Worm (Caenorhabditis elegans): ENCODE results near the gene srw-4.

The srw-4 gene

DNA sequence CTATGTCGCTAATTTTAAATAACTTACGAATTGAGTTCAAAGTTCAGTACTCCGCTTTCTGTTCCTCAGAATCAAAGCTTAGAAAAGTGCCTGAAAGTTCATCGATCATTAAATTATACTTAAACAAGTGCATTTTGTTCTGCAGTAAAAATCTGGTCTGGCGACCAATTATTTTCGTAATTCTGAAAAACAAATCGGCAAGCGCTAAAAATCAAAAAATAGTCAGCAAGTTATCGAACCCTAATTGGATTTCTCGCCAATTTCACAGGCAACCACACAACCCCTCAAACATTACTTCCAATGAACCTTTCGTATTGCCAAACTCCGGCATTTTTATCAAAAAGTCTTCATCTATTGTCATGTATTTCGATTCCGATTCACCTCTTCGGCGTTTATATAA, 25.5 kb downstream of the srw-4 start, which contains the start of gene srh-272:
TSS of gene srh-272 (plus strand) at position 301 of the 400 bp plus-strand sequence.
- TF ChIP-seq fkh-10 (GFP tag; optimal IDR thresholded peaks at IDR 0.05) (no peak), elt-4 (tag; optimal IDR thresholded peaks at IDR 0.05) (no peak), dve-1 (tag; optimal IDR thresholded peaks at IDR 0.05) (no peak), madf-2 (tag; optimal IDR thresholded peaks at IDR 0.05) (no peak), hlh-30 (tag; optimal IDR thresholded peaks at IDR 0.05; ENCODE audit: insufficient read depth) (no peak), ttx-3 (tag; optimal IDR thresholded peaks at IDR 0.05) (no peak), pat-9 (tag; optimal IDR thresholded peaks at IDR 0.05) (no peak), odd-2 (tag; optimal IDR thresholded peaks at IDR 0.05) (no peak), ceh-45 (GFP tag; IDR thresholded peaks at IDR 0.05) (no peak), fkh-6 (tag; optimal IDR thresholded peaks at IDR 0.05) (no peak), ceh-19 (GFP tag; optimal IDR thresholded peaks at IDR 0.05) (no peak), ref-2 (tag; optimal IDR thresholded peaks at IDR 0.05) (no peak), ceh-24 (tag; optimal IDR thresholded peaks at IDR 0.05) (no peak), pax-1 (tag; optimal IDR thresholded peaks at IDR 0.05) (no peak)

DNA sequence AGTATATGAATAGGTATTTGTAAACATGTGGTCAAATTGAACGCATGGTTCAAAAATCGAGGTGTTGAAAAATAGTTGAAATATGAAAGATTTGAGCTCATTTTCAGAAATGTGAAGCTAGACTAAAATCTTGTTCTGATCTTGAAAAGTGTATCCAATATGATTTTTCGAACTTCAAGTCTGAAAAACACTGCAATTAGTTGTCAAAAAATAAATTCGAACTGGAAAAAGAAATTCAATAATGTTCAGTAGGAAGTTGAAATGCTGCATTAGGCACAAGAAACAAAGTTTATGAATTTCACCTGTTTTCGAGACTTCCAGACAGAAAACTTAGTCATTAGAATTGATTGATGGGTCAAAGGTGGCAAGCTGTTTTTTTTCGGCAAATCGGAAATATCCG, 27.1 kb downstream of the srw-4 start, which contains the start of gene srh-270:
TSS of gene srh-270 (minus strand) at position 101 of the 400 bp plus-strand sequence.
- TF ChIP-seq unc-86 (tag; optimal IDR thresholded peaks at IDR 0.05): no peak
- no peak for TF ChIP-seq ceh-34 (tag; optimal IDR thresholded peaks at IDR 0.05)
- no peak for TF ChIP-seq ama-1 (optimal IDR thresholded peaks at IDR 0.05)
- TF ChIP-seq sox-2 (GFP tag; IDR thresholded peaks at IDR 0.05): no peak
- no peak for TF ChIP-seq hlh-8 (tag; optimal IDR thresholded peaks at IDR 0.05)
- TF ChIP-seq hlh-13 (GFP tag; optimal IDR thresholded peaks at IDR 0.05): no peak
- no peak for TF ChIP-seq zip-5 (tag; optimal IDR thresholded peaks at IDR 0.05)
- TF ChIP-seq ceh-24 (tag; optimal IDR thresholded peaks at IDR 0.05): no peak
- TF ChIP-seq che-1 (tag; optimal IDR thresholded peaks at IDR 0.05): no peak
- TF ChIP-seq fkh-10 (GFP tag; optimal IDR thresholded peaks at IDR 0.05): no peak

DNA sequence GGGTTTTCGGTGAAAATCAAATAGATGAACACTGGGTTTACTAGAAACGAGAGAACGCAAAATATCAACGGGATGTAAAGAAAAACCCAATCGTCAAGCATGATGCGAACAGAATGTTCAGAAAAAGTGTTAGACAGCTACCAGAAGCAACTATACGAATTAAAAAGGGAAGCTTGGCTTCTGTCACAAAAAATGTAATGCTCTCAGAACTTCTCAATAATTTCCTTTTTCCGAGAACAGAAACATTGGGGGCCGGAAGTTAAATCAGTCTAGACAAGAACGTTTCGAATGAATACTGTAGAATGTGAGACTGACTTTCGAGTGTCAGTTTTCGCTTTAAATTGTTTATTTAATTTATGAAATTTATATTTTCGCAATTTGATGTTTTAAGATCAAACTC, 28.8 kb downstream of the srw-4 start, which contains the start of gene srj-54:
TSS of gene srj-54 (minus strand) at position 101 of the 400 bp plus-strand sequence.
- TF ChIP-seq ref-2 (tag; optimal IDR thresholded peaks at IDR 0.05) (no peak), lim-6 (tag; optimal IDR thresholded peaks at IDR 0.05) (no peak), ceh-31 (tag; optimal IDR thresholded peaks at IDR 0.05) (no peak), odd-2 (tag; optimal IDR thresholded peaks at IDR 0.05) (no peak), ceh-22 (tag; optimal IDR thresholded peaks at IDR 0.05) (no peak), C08G9.2 (tag; optimal IDR thresholded peaks at IDR 0.05) (no peak), sox-2 (GFP tag; IDR thresholded peaks at IDR 0.05) (no peak), ceh-9 (tag; optimal IDR thresholded peaks at IDR 0.05) (no peak)

DNA sequence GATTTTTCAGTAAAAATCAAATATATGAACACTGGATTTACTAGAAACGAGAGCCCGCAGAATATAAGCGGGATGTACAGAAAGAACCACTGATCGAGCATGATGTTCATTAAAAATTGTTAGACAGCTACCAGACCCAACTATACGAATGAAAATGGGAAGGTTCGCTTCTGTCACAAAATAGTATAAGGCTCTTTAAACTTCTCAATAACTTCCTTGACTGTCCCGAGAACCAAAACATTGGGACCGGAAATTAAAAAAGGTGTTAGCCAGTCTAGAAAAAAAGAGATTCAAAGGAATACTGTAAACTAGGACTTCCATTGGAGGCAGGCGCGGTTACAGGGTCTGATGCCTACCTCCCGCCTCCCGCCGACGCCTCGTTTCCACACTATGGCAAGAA, 30.7 kb downstream of the srw-4 start, which contains the start of gene srj-55:
TSS of gene srj-55 (minus strand) at position 101 of the 400 bp plus-strand sequence.
- TF ChIP-seq zip-5 (tag; optimal IDR thresholded peaks at IDR 0.05): no peak
- no peak for TF ChIP-seq nhr-232 (tag; optimal IDR thresholded peaks at IDR 0.05)
- TF ChIP-seq pax-1 (tag; optimal IDR thresholded peaks at IDR 0.05): no peak
- TF ChIP-seq elt-4 (tag; optimal IDR thresholded peaks at IDR 0.05): no peak
- no peak for TF ChIP-seq dve-1 (tag; optimal IDR thresholded peaks at IDR 0.05)
- TF ChIP-seq ceh-45 (GFP tag; IDR thresholded peaks at IDR 0.05): no peak
- TF ChIP-seq Y22D7AL.16 (tag; optimal IDR thresholded peaks at IDR 0.05): no peak
- no peak for TF ChIP-seq ahr-1 (tag; optimal IDR thresholded peaks at IDR 0.05)
- no peak for TF ChIP-seq ceh-2 (tag; optimal IDR thresholded peaks at IDR 0.05)
- TF ChIP-seq unc-42 (tag; optimal IDR thresholded peaks at IDR 0.05): no peak
- no peak for TF ChIP-seq fax-1 (tag; optimal IDR thresholded peaks at IDR 0.05)
- TF ChIP-seq fkh-10 (GFP tag; optimal IDR thresholded peaks at IDR 0.05): no peak
- no peak for TF ChIP-seq ceh-14 (tag; optimal IDR thresholded peaks at IDR 0.05)
- no peak for TF ChIP-seq ztf-16 (tag; optimal IDR thresholded peaks at IDR 0.05)
- no peak for TF ChIP-seq ceh-34 (tag; optimal IDR thresholded peaks at IDR 0.05)

DNA sequence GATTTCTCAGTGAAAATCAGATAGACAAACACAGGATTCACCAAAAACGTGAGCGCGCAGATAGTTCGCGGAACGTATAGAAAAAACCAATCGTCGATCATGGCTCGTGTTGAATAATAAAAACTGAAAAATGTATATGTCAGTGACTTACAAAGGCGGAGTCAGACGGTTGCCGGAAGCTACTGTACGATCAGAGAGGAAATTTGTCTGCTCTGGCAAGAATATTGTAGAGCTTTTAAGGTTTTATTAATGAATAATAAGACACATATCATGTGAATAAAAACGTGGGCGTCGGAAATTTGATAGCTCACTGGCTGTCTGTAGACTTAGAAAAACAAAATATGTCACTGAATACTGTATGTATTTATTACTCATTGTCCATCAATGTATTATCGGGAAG, 33.1 kb downstream of the srw-4 start, which contains the start of gene srj-57:
TSS of gene srj-57 (minus strand) at position 101 of the 400 bp plus-strand sequence.
- no peak for TF ChIP-seq ref-2 (tag; optimal IDR thresholded peaks at IDR 0.05)
- TF ChIP-seq F13H6.1 (tag; optimal IDR thresholded peaks at IDR 0.05): no peak
- TF ChIP-seq hlh-6 (tag; optimal IDR thresholded peaks at IDR 0.05): no peak
- TF ChIP-seq sdc-2 (tag; optimal IDR thresholded peaks at IDR 0.05): no peak
- TF ChIP-seq fax-1 (tag; optimal IDR thresholded peaks at IDR 0.05): no peak
- no peak for TF ChIP-seq ceh-9 (tag; optimal IDR thresholded peaks at IDR 0.05)
- no peak for TF ChIP-seq unc-55 (GFP tag; optimal IDR thresholded peaks at IDR 0.05)
- no peak for TF ChIP-seq ceh-48 (tag; optimal IDR thresholded peaks at IDR 0.05)
- TF ChIP-seq lin-11 (tag; optimal IDR thresholded peaks at IDR 0.05): no peak
- TF ChIP-seq madf-2 (tag; optimal IDR thresholded peaks at IDR 0.05): no peak
- no peak for TF ChIP-seq ahr-1 (tag; optimal IDR thresholded peaks at IDR 0.05)
- TF ChIP-seq lim-6 (tag; optimal IDR thresholded peaks at IDR 0.05): no peak
- TF ChIP-seq ttx-3 (tag; optimal IDR thresholded peaks at IDR 0.05): no peak
